Worm (Caenorhabditis elegans): ENCODE data around the gene F32D8.12.

Gene F32D8.12

DNA sequence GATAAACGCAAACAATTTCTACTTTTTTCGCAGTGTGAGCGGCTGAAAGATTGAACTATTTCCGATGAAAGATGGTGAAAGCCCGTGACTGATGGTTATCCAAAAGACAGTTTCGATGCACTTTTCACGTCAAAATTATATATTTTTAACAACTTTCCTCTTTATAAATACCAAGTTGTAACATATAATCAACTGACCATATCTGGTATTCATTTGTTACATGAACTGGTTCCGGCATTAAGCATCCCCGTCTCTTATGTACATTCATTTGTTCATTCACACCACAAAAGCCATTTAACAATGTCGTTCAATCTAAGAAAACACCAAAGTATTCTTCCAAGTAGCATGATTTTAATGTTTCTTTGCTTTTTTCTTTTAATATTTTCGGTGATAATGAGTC, 7.3 kb downstream of the F32D8.12 start, which contains the start of gene F32D8.2:
F32D8.2 (plus strand) TSS at position 301 of the 400 bp plus-strand sequence.
- no peak for TF ChIP-seq lin-39 (tag; optimal IDR thresholded peaks at IDR 0.05)
- no peak for TF ChIP-seq nhr-10 (tag; optimal IDR thresholded peaks at IDR 0.05)
- TF ChIP-seq lin-1 (GFP tag; IDR thresholded peaks at IDR 0.05), result no peak
- TF ChIP-seq nhr-102 (tag; optimal IDR thresholded peaks at IDR 0.05), result no peak
- no peak for TF ChIP-seq spr-1 (tag; optimal IDR thresholded peaks at IDR 0.05)
- no peak for TF ChIP-seq pqm-1 (tag; optimal IDR thresholded peaks at IDR 0.05)
- no peak for TF ChIP-seq dpl-1 (GFP tag; optimal IDR thresholded peaks at IDR 0.05)
- TF ChIP-seq zip-11 (GFP tag; IDR thresholded peaks at IDR 0.05), result no peak
- no peak for TF ChIP-seq egl-27 (tag; optimal IDR thresholded peaks at IDR 0.05)
- no peak for TF ChIP-seq aha-1 (tag)
- no peak for TF ChIP-seq zip-2 (tag; optimal IDR thresholded peaks at IDR 0.05)
- TF ChIP-seq saeg-2 (GFP tag; IDR thresholded peaks at IDR 0.05), result no peak
- TF ChIP-seq arid-1 (GFP tag; conservative IDR thresholded peaks at IDR 0.05), result no peak
- TF ChIP-seq dmd-9 (GFP tag; IDR thresholded peaks at IDR 0.05), result no peak
- TF ChIP-seq snpc-4 (tag; optimal IDR thresholded peaks at IDR 0.05), result no peak
- no peak for TF ChIP-seq ZK337.2 (GFP tag; IDR thresholded peaks at IDR 0.05)

DNA sequence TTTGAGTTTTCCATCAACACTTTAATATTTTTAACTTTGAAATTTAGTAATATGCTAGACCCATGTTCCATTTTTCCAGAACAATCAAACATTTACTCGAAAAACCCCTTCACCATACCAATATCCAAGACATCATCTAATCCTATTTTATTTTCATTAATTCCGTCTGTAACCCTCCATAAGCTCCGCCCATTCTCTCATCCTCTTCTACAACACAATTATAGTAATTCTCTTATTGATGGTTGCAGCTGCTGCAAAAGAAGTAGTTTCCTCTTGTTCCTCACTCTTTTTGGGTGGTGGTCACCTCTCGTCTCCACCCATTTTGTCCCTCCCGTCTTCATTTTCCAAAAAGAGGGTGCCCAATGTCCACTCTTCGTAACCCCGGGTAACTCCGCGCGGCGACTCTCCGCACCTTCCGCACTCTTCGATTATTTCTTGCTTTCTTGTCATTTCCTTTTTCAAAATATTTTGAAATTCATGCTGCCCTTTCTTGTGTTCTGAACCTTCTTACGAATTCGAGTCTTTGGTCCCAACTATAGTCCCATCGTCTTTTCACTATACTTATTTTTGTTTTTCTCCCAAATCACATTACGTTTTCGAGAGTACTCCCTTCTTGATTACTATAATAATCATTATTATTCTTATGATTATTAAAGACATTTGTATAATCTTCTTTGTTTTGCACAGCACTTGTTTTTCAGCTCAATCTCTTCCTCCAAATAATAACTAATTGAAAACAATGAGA, 10.5 kb downstream of the F32D8.12 start, which contains the start of gene F32D8.1:
F32D8.1 (plus strand) TSS at position 695 of the 745 bp plus-strand sequence.
- no peak for TF ChIP-seq nhr-102 (tag; optimal IDR thresholded peaks at IDR 0.05)
- peak; percentile 49 for TF ChIP-seq ces-1 (GFP tag; optimal IDR thresholded peaks at IDR 0.05)

DNA sequence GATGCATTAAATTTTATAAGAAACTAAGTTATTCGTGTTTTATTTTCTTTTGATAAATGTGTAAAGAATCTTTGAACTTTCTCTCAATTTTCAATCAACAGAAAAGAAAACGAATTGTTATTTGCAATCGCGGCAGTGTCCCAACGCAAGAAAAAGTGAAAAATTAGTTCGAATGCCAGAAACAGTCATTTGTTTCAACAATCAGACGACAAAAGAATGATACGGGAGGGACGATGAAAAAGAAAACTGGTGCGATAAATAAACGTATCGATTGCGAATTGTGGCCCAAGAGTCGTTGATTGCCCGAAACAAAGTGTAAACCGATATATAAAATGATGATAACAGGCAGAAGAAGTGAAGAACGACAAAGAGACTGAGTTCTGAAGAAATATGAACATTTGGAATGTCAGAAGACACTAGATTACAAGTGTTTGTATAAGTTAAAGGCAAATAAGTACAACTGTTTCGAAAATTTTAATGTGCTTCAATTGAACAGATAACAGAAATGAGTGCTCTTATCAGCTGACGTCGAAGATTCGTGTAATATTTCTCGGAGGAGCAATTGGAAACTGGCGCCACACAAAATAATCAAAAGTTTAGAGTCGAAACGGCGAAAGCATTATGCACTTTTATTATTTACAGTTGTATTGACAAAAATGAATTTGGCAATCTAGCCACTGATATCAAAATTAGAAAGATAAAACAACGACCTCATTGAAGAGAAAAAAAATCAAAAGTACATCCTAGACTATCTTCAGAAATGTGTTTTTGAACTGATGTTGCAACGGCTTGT, 12.8 kb downstream of the F32D8.12 start:
- TF ChIP-seq F26F4.8 (GFP tag; conservative IDR thresholded peaks at IDR 0.05) (no peak), nhr-28 (tag; optimal IDR thresholded peaks at IDR 0.05) (peak; percentile 85), T20F7.1 (GFP tag; optimal IDR thresholded peaks at IDR 0.05) (no peak), dmd-6 (GFP tag; IDR thresholded peaks at IDR 0.05) (peak; percentile 80), zfp-3 (GFP tag; conservative IDR thresholded peaks at IDR 0.05) (no peak), php-3 (GFP tag; IDR thresholded peaks at IDR 0.05) (peak; percentile 79), unc-130 (GFP tag; optimal IDR thresholded peaks at IDR 0.05) (no peak), nhr-48 (tag; optimal IDR thresholded peaks at IDR 0.05) (peak; percentile 64), daf-16 (GFP tag; optimal IDR thresholded peaks at IDR 0.05) (no peak), daf-16 (tag; optimal IDR thresholded peaks at IDR 0.05) (peak; percentile 97), hlh-30 (tag; optimal IDR thresholded peaks at IDR 0.05; ENCODE audit: insufficient read depth) (no peak), pqm-1 (tag; optimal IDR thresholded peaks at IDR 0.05) (peak; percentile 79), dve-1 (tag; optimal IDR thresholded peaks at IDR 0.05; ENCODE audit: insufficient read depth) (peak; percentile 45), nhr-77 (tag; optimal IDR thresholded peaks at IDR 0.05) (peak; percentile 53), aha-1 (tag) (peak; percentile 78), ceh-44 (GFP tag; IDR thresholded peaks at IDR 0.05) (no peak), zip-11 (GFP tag; IDR thresholded peaks at IDR 0.05) (no peak), spr-1 (tag; optimal IDR thresholded peaks at IDR 0.05) (no peak), hlh-11 (tag; optimal IDR thresholded peaks at IDR 0.05) (peak; percentile 84), lin-1 (GFP tag; IDR thresholded peaks at IDR 0.05) (0 out of 2 replicates have a peak, but pooled peaks have one; percentile 29)

ce11 chrV:10876512-10876911, 14.3 kb downstream of the F32D8.12 start:
- TF ChIP-seq ZK337.2 (GFP tag; IDR thresholded peaks at IDR 0.05) (no peak), ceh-32 (tag; optimal IDR thresholded peaks at IDR 0.05; ENCODE audit: poor library complexity) (no peak), lsy-2 (tag; optimal IDR thresholded peaks at IDR 0.05) (peak in 1 of 2 experiments; percentile 51), hif-1 (tag; optimal IDR thresholded peaks at IDR 0.05) (peak in 1 of 2 experiments; percentile 85), zfp-2 (tag; optimal IDR thresholded peaks at IDR 0.05) (no peak), nhr-28 (tag; optimal IDR thresholded peaks at IDR 0.05) (peak; percentile 12), snpc-1.2 (GFP tag; IDR thresholded peaks at IDR 0.05) (no peak), unc-62 (GFP tag; optimal IDR thresholded peaks at IDR 0.05 in 1 of 2) (peak in 1 of 2 experiments; percentile 14), unc-62 (tag; optimal IDR thresholded peaks at IDR 0.05) (no peak), madf-9 (GFP tag; conservative IDR thresholded peaks at IDR 0.05) (no peak), mdl-1 (tag; optimal IDR thresholded peaks at IDR 0.05) (peak in 1 of 2 experiments; percentile 4), aha-1 (tag) (peak; percentile 97), ceh-62 (tag; optimal IDR thresholded peaks at IDR 0.05) (no peak), hlh-11 (tag; optimal IDR thresholded peaks at IDR 0.05) (peak; percentile 12), ztf-7 (tag; optimal IDR thresholded peaks at IDR 0.05) (no peak)
